Worm (Caenorhabditis elegans) whole organism, mixed stage, embryonic: ENCODE data around the gene C37C3.9.
A peak's percentile ranks its signal among the peaks of the same experiment; 100 is the strongest.

Experiments used
- M03D4.4 ChIP-seq: sonication (generic microtip); optimal IDR thresholded peaks from 2 replicates; lab custom pipeline; 2017; ENCODE audit warnings: mild to moderate bottlenecking, missing genetic modification characterization, missing compliant biosample characterization
- bed-3 ChIP-seq: fragments of 200-800 bp; sonication (Bioruptor generic); optimal IDR thresholded peaks from 3 replicates; lab custom pipeline; 2018; ENCODE audit warnings: mild to moderate bottlenecking, missing genetic modification characterization, moderate library complexity, missing compliant biosample characterization
- blmp-1 ChIP-seq: fragments of 150-350 bp; optimal IDR thresholded peaks from 2 replicates; lab custom pipeline; 2014; ENCODE audit warnings: missing biosample characterization, missing genetic modification characterization
- ceh-39 ChIP-seq: fragments of 150-350 bp; optimal IDR thresholded peaks from 2 replicates; lab custom pipeline; 2014; ENCODE audit warnings: missing biosample characterization, missing genetic modification characterization
- ceh-43 ChIP-seq: fragments of 200-800 bp; sonication (Bioruptor generic); optimal IDR thresholded peaks from 2 replicates; lab custom pipeline; 2018; ENCODE audit warnings: mild to moderate bottlenecking, missing genetic modification characterization, moderate library complexity, missing compliant biosample characterization
- ceh-83 ChIP-seq: fragments of 200-800 bp; sonication (Bioruptor generic); optimal IDR thresholded peaks from 2 replicates; lab custom pipeline; 2018; ENCODE audit warnings: mild to moderate bottlenecking, missing genetic modification characterization, missing compliant biosample characterization
- ces-1 ChIP-seq: fragments of 150-350 bp; optimal IDR thresholded peaks from 2 replicates; lab custom pipeline; 2014; ENCODE audit warnings: missing biosample characterization, missing genetic modification reagents, missing genetic modification characterization
- cnd-1 ChIP-seq: fragments of 200-800 bp; sonication (Bioruptor generic); optimal IDR thresholded peaks from 2 replicates; lab custom pipeline; 2018; ENCODE audit warnings: mild to moderate bottlenecking, missing genetic modification characterization, missing compliant biosample characterization
- drap-1 ChIP-seq: fragments of 200-800 bp; sonication (Bioruptor generic); optimal IDR thresholded peaks from 3 replicates; lab custom pipeline; 2018; ENCODE audit warnings: mild to moderate bottlenecking, missing genetic modification characterization, missing compliant biosample characterization
- elt-1 ChIP-seq: sonication (generic microtip); optimal IDR thresholded peaks from 2 replicates; lab custom pipeline; 2017; ENCODE audit warnings: missing genetic modification characterization, mild to moderate bottlenecking, missing compliant biosample characterization, antibody characterized with exemption, moderate library complexity, borderline replicate concordance; ENCODE audit not compliant: insufficient read depth
- elt-3 ChIP-seq: fragments of 150-350 bp; optimal IDR thresholded peaks from 2 replicates; lab custom pipeline; 2014; ENCODE audit warnings: missing biosample characterization, missing genetic modification characterization
- flh-1 ChIP-seq: fragments of 200-800 bp; sonication (Bioruptor generic); optimal IDR thresholded peaks from 2 replicates; lab custom pipeline; 2018; ENCODE audit warnings: mild to moderate bottlenecking, missing genetic modification characterization, moderate library complexity, missing compliant biosample characterization
- ham-2 ChIP-seq: fragments of 200-800 bp; sonication (Bioruptor generic); optimal IDR thresholded peaks from 2 replicates; lab custom pipeline; 2018; ENCODE audit warnings: mild to moderate bottlenecking, missing genetic modification characterization, missing compliant biosample characterization
- hlh-1 ChIP-seq: fragments of 150-350 bp; optimal IDR thresholded peaks from 2 replicates; lab custom pipeline; 2014; ENCODE audit warnings: missing biosample characterization, missing genetic modification reagents, missing genetic modification characterization
- lin-13 ChIP-seq: fragments of 150-350 bp; optimal IDR thresholded peaks from 2 replicates; lab custom pipeline; 2014; ENCODE audit warnings: missing biosample characterization, missing genetic modification characterization
- lin-32 ChIP-seq: fragments of 200-800 bp; sonication (Bioruptor generic); optimal IDR thresholded peaks from 2 replicates; lab custom pipeline; 2018; ENCODE audit warnings: mild to moderate bottlenecking, missing genetic modification characterization, missing compliant biosample characterization
- lsy-2 ChIP-seq: fragments of 150-350 bp; optimal IDR thresholded peaks from 2 replicates; lab custom pipeline; 2014; ENCODE audit warnings: missing biosample characterization, missing genetic modification characterization
- mab-5 ChIP-seq: fragments of 150-350 bp; optimal IDR thresholded peaks from 2 replicates; lab custom pipeline; 2014; ENCODE audit warnings: missing biosample characterization, missing genetic modification characterization
- nhr-12 ChIP-seq: fragments of 150-350 bp; optimal IDR thresholded peaks from 2 replicates; lab custom pipeline; 2014; ENCODE audit warnings: missing biosample characterization, missing genetic modification characterization
- nhr-2 ChIP-seq: fragments of 150-350 bp; optimal IDR thresholded peaks from 2 replicates; lab custom pipeline; 2014; ENCODE audit warnings: missing biosample characterization, missing genetic modification characterization
- nhr-237 ChIP-seq: fragments of 150-350 bp; optimal IDR thresholded peaks from 2 replicates; lab custom pipeline; 2014; ENCODE audit warnings: missing biosample characterization, missing genetic modification characterization
- nhr-28 ChIP-seq: fragments of 150-350 bp; optimal IDR thresholded peaks from 2 replicates; lab custom pipeline; 2014; ENCODE audit warnings: missing biosample characterization, missing genetic modification characterization
- nhr-76 ChIP-seq: sonication (generic microtip); optimal IDR thresholded peaks from 2 replicates; lab custom pipeline; 2017; ENCODE audit warnings: missing biosample characterization, missing genetic modification characterization
- sem-2 ChIP-seq: fragments of 200-800 bp; sonication (Bioruptor generic); optimal IDR thresholded peaks from 2 replicates; lab custom pipeline; 2018; ENCODE audit warnings: mild to moderate bottlenecking, missing genetic modification characterization, missing compliant biosample characterization
- snpc-4 ChIP-seq: fragments of 150-350 bp; optimal IDR thresholded peaks from 2 replicates; lab custom pipeline; 2014; ENCODE audit warnings: missing biosample characterization, missing genetic modification characterization
- sptf-1 ChIP-seq: sonication (generic microtip); optimal IDR thresholded peaks from 2 replicates; lab custom pipeline; 2017; ENCODE audit warnings: mild to moderate bottlenecking, missing genetic modification characterization, moderate library complexity, missing compliant biosample characterization
- tbx-8 ChIP-seq: fragments of 200-800 bp; sonication (Bioruptor generic); optimal IDR thresholded peaks from 2 replicates; lab custom pipeline; 2018; ENCODE audit warnings: mild to moderate bottlenecking, missing genetic modification characterization, moderate library complexity, missing compliant biosample characterization
- unc-120 ChIP-seq: sonication (generic microtip); optimal IDR thresholded peaks from 2 replicates; lab custom pipeline; 2017; ENCODE audit warnings: missing genetic modification characterization, missing compliant biosample characterization; ENCODE audit not compliant: poor library complexity, severe bottlenecking
- unc-39 ChIP-seq: fragments of 150-350 bp; optimal IDR thresholded peaks from 2 replicates; lab custom pipeline; 2014; ENCODE audit warnings: missing biosample characterization, missing genetic modification characterization
- unc-62 ChIP-seq: fragments of 150-350 bp; optimal IDR thresholded peaks from 2 replicates; lab custom pipeline; 2014; ENCODE audit warnings: missing biosample characterization, missing genetic modification reagents, missing genetic modification characterization
- zip-8 ChIP-seq: fragments of 150-350 bp; optimal IDR thresholded peaks from 2 replicates; lab custom pipeline; 2014; ENCODE audit warnings: missing biosample characterization, missing genetic modification characterization
- ztf-11 ChIP-seq: fragments of 150-350 bp; optimal IDR thresholded peaks from 2 replicates; lab custom pipeline; 2014; ENCODE audit warnings: missing biosample characterization, missing genetic modification characterization

Gene C37C3.9

ce11 chrV:7893812-7894381 is 39.4 kb upstream of the C37C3.9 start, which contains the start of gene F40A3.6:
Gene F40A3.6, minus strand, starts transcription at chrV:7893862.
- TF ChIP-seq unc-120 (tag; lab: Kevin White, UChicago) (peak; percentile 18), nhr-12 (tag; lab: Kevin White, UChicago) (no peak)

DNA sequence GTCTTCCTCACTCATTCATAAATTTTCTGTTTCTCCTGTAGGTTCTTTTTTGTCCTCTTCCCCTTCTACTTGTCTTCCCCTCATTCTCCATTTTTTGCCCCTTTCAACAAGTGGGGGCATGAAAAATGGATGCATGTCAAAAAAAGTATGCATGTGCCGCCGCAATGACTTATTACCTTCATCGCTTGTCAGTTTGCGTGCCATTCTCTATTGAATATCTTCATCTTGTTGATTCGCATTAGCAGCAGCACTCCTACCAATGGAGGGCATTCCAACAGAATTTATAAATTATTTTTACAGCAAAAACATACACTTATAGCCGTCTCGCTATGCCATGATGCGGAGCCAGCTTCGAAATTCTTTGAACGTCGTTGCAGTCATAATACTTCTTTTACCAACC is 36.7 kb upstream of the C37C3.9 start, which contains the start of gene F40A3.1:
Gene F40A3.1 (plus strand): TSS at position 301 of the 400 bp plus-strand sequence.
- TF ChIP-seq ztf-11 (tag; lab: Kevin White, UChicago) (no peak), snpc-4 (tag; lab: Kevin White, UChicago) (no peak), mab-5 (tag; lab: Kevin White, UChicago) (no peak), sptf-1 (tag; lab: Kevin White, UChicago) (no peak), lin-32 (GFP tag; lab: Kevin White, UChicago) (no peak), nhr-12 (tag; lab: Kevin White, UChicago) (no peak), ceh-83 (GFP tag; lab: Kevin White, UChicago) (no peak), nhr-237 (no peak), ceh-43 (no peak), elt-1 (no peak), unc-62 (no peak), unc-120 (tag; lab: Kevin White, UChicago) (no peak), unc-39 (no peak), drap-1 (GFP tag; lab: Kevin White, UChicago) (no peak), cnd-1 (tag; lab: Kevin White, UChicago) (no peak), flh-1 (GFP tag; lab: Kevin White, UChicago) (no peak), M03D4.4 (tag; lab: Kevin White, UChicago) (no peak), tbx-8 (GFP tag; lab: Kevin White, UChicago) (no peak), nhr-76 (tag; lab: Kevin White, UChicago) (no peak)

DNA sequence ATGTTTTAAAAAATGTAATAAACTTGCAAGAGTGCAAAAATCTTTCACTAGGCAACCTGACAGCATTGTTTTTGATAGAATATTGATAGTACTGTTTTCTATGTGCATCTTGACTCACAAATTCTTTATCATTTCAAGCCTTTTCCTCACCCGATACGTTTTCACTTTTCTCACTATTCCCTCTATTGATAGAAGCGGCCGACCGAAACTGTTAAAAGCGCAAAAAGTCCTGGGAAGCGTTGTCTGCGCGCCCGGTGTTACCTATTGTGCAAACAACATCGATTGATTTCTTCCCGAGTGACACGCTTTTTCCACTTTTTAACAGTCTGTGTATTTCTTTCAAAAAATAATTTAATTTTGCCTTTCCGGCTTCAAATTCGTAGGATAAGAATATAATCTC is 33.5 kb upstream of the C37C3.9 start:
- TF ChIP-seq elt-1 = no peak
- no peak for TF ChIP-seq ceh-43
- no peak for TF ChIP-seq ztf-11 (tag; lab: Kevin White, UChicago)
- TF ChIP-seq flh-1 (GFP tag; lab: Kevin White, UChicago) = no peak
- no peak for TF ChIP-seq zip-8 (tag; lab: Kevin White, UChicago)
- TF ChIP-seq ceh-83 (GFP tag; lab: Kevin White, UChicago) = no peak
- no peak for TF ChIP-seq sem-2 (GFP tag; lab: Kevin White, UChicago)
- TF ChIP-seq elt-3 (tag; lab: Kevin White, UChicago) = no peak
- TF ChIP-seq hlh-1 = no peak
- no peak for TF ChIP-seq nhr-2 (tag; lab: Kevin White, UChicago)
- no peak for TF ChIP-seq mab-5 (tag; lab: Kevin White, UChicago)
- TF ChIP-seq unc-120 (tag; lab: Kevin White, UChicago) = no peak
- TF ChIP-seq nhr-237 = no peak
- no peak for TF ChIP-seq bed-3

DNA sequence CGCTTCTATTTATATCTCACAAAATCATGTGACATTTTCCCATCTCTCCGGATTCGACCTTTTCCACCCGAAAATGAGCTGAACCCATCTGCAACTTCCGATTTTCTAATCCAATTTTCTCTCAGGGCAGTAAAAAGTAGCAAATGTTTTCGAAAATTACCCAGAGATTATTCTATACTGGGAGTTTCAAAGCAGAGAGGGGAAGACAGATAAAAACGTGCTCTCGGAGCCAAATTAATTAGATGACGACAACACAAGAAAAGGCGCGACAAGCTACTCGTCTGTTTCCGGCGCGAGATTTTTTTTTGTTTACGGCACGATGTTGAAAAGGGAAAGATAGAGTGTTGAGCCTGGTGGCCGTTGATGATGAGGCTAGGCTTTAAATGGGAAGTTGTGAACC is 29.9 kb upstream of the C37C3.9 start:
- peak; percentile 27 for TF ChIP-seq ces-1 (GFP tag; lab: Kevin White, UChicago)
- no peak for TF ChIP-seq tbx-8 (GFP tag; lab: Kevin White, UChicago)

DNA sequence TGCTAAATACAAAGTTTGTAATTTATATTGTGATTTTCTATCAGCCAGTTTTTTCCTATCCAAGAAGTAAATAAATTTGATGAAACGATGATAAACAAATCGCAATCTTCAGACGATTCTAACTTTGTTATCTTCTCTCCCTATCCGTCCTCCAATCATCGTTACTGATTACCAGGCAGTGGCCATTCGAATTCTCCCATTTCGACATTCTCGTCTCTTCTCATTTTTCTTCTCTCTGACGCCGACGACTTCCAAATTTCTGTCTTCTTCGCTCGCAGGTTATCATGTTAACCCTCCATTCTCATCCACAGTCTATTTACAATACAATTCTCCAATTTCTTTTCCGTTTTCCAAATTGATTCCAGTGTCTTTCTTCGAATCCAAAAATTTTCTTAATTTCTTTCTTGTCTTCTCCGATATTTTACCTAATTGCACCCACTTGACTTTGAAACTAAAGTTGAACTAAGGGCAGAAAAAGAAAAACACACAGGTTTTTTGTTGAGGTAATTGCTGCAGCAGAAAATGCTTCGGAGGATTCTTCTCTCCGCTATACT is 24.0 kb upstream of the C37C3.9 start, which contains the start of gene F40A3.2:
Gene F40A3.2 (plus strand): TSS at position 504 of the 554 bp plus-strand sequence.
- TF ChIP-seq ceh-39 = no peak
- TF ChIP-seq sptf-1 (tag; lab: Kevin White, UChicago) = no peak
- no peak for TF ChIP-seq cnd-1 (tag; lab: Kevin White, UChicago)
- TF ChIP-seq lsy-2 = no peak
- TF ChIP-seq nhr-28 (tag; lab: Kevin White, UChicago) = no peak
- TF ChIP-seq nhr-12 (tag; lab: Kevin White, UChicago) = no peak
- TF ChIP-seq ztf-11 (tag; lab: Kevin White, UChicago) = no peak
- no peak for TF ChIP-seq lin-13 (tag; lab: Kevin White, UChicago)
- no peak for TF ChIP-seq elt-3 (tag; lab: Kevin White, UChicago)
- no peak for TF ChIP-seq drap-1 (GFP tag; lab: Kevin White, UChicago)
- TF ChIP-seq unc-120 (tag; lab: Kevin White, UChicago) = no peak
- TF ChIP-seq ham-2 = no peak
- no peak for TF ChIP-seq nhr-2 (tag; lab: Kevin White, UChicago)
- no peak for TF ChIP-seq nhr-76 (tag; lab: Kevin White, UChicago)
- TF ChIP-seq tbx-8 (GFP tag; lab: Kevin White, UChicago) = no peak
- no peak for TF ChIP-seq snpc-4 (tag; lab: Kevin White, UChicago)
- no peak for TF ChIP-seq zip-8 (tag; lab: Kevin White, UChicago)
- no peak for TF ChIP-seq unc-62
- no peak for TF ChIP-seq blmp-1 (tag; lab: Kevin White, UChicago)
- TF ChIP-seq M03D4.4 (tag; lab: Kevin White, UChicago) = no peak
